Worm (Caenorhabditis elegans) whole organism, midembryonic: ENCODE measurements around the gene ZK1055.4.

Experiments used
- T22C8.4 ChIP-seq: fragments of 200-800 bp; sonication (Bioruptor generic); IDR thresholded peaks from 2 replicates; pipeline ENCODE4 v1.3.6; 2022; ENCODE audit warnings: missing genetic modification characterization, missing compliant biosample characterization
- flt-1 ChIP-seq: fragments of 200-800 bp; sonication (Bioruptor generic); IDR thresholded peaks from 2 replicates; pipeline ENCODE4 v1.3.6; 2022; ENCODE audit warnings: missing genetic modification characterization, missing compliant biosample characterization
- klf-2 ChIP-seq: fragments of 200-800 bp; sonication (Bioruptor generic); conservative IDR thresholded peaks from 2 replicates; pipeline ENCODE4 v1.3.6; 2022; ENCODE audit warnings: missing genetic modification reagents, missing genetic modification characterization, missing compliant biosample characterization
- med-1 ChIP-seq: sonication (generic microtip); optimal IDR thresholded peaks from 2 replicates; lab custom pipeline; 2017; ENCODE audit warnings: missing genetic modification characterization, mild to moderate bottlenecking, missing compliant biosample characterization, antibody characterized with exemption, missing genetic modification reagents; ENCODE audit not compliant: insufficient read depth
- ref-1 ChIP-seq: fragments of 200-800 bp; sonication (Bioruptor generic); conservative IDR thresholded peaks from 2 replicates; pipeline ENCODE4 v1.3.6; 2022; ENCODE audit warnings: missing genetic modification reagents, missing genetic modification characterization, missing compliant biosample characterization
- tab-1 ChIP-seq: fragments of 200-800 bp; sonication (Bioruptor generic); IDR thresholded peaks from 2 replicates; pipeline ENCODE4 v1.3.6; 2022; ENCODE audit warnings: missing genetic modification characterization, missing compliant biosample characterization
- ztf-23 ChIP-seq: fragments of 200-800 bp; sonication (Bioruptor generic); IDR thresholded peaks from 2 replicates; pipeline ENCODE4 v1.3.6; 2022; ENCODE audit warnings: missing genetic modification reagents, missing genetic modification characterization, missing compliant biosample characterization
- ztf-29 ChIP-seq: fragments of 200-800 bp; sonication (Bioruptor generic); IDR thresholded peaks from 2 replicates; pipeline ENCODE4 v1.3.6; 2022; ENCODE audit warnings: missing genetic modification reagents, missing genetic modification characterization, missing compliant biosample characterization

DNA sequence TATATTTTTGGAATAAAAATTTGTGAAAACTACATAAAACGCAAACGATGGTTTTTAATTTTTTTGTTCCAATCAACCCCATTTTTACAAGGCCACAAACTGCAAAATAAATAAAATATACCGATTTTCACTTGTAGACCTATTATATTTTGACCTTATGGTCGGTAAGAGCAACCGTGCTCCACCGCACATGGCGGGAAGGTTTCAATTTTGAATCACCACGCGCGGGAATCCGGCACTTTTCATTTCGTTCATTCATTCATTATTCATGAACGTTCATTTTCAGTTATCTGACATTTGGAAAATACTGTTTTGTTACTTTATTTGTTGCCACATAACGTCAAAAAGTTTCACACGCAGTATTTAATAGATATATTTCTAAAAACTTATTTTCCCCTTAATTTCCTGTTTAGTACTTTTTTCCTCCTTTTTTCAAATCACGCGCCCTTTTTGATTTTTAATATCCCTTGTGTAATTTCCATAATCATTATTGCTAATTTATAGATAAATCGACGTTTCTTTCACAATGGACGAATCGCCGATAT lies 11.9 kb downstream of the ZK1055.4 start, which contains the start of gene hcp-1:
- TF ChIP-seq med-1 (GFP tag; lab: Kevin White, UChicago) (no peak), tab-1 (GFP tag; lab: Robert Waterston, UW) (no peak), ztf-29 (no peak), klf-2 (GFP tag; lab: Robert Waterston, UW) (no peak), ztf-23 (GFP tag; lab: Robert Waterston, UW) (no peak), flt-1 (GFP tag; lab: Robert Waterston, UW) (no peak), T22C8.4 (GFP tag; lab: Robert Waterston, UW) (no peak), ref-1 (GFP tag; lab: Robert Waterston, UW) (no peak)
